Fruit fly (Drosophila melanogaster) whole organism, embryonic: ENCODE measurements around the gene CG6567.

Experiments used
- CG12769 ChIP-seq: fragments of 200-800 bp; sonication (Bioruptor generic); optimal IDR thresholded peaks from 2 replicates; lab custom pipeline; 2019; ENCODE audit warnings: missing biosample characterization, mild to moderate bottlenecking, missing genetic modification characterization, moderate library complexity
- CG14014 ChIP-seq: fragments of 200-800 bp; sonication (Bioruptor generic); IDR thresholded peaks from 2 replicates; pipeline ENCODE4 v1.3.6; 2022; ENCODE audit warnings: missing biosample characterization, missing genetic modification characterization
- CG32772 ChIP-seq: fragments of 200-800 bp; sonication (Bioruptor generic); IDR thresholded peaks from 2 replicates; pipeline ENCODE4 v1.3.6; 2022; ENCODE audit warnings: missing biosample characterization, missing genetic modification characterization
- CG8089 ChIP-seq: fragments of 200-800 bp; sonication (Bioruptor generic); optimal IDR thresholded peaks from 3 replicates; lab custom pipeline; 2016; ENCODE audit warnings: missing biosample characterization, missing genetic modification characterization
- Dll ChIP-seq: fragments of 200-800 bp; sonication (Bioruptor generic); IDR thresholded peaks from 4 replicates; pipeline ENCODE4 v1.3.6; 2022; ENCODE audit warnings: missing biosample characterization, missing genetic modification characterization; ENCODE audit not compliant: partially characterized antibody
- gem ChIP-seq: fragments of 200-800 bp; sonication (Bioruptor generic); optimal IDR thresholded peaks from 2 replicates; lab custom pipeline; 2019; ENCODE audit warnings: missing biosample characterization, mild to moderate bottlenecking, missing genetic modification characterization, moderate library complexity
- tap ChIP-seq: fragments of 200-800 bp; optimal IDR thresholded peaks from 3 replicates; lab custom pipeline; 2019; ENCODE audit warnings: missing biosample characterization, mild to moderate bottlenecking, missing genetic modification characterization, moderate library complexity

dm6 chr3R:10859713-10860112, 5.5 kb upstream of the CG6567 start, which contains the start of gene CG14694:
- no peak for TF ChIP-seq CG32772 (GFP tag; lab: Robert Waterston, UW)
- no peak for TF ChIP-seq tap (tag; lab: Kevin White, UChicago)
- no peak for TF ChIP-seq CG8089 (GFP tag; lab: Kevin White, UChicago)
- TF ChIP-seq CG14014 (GFP tag; lab: Robert Waterston, UW) = no peak
- TF ChIP-seq Dll (GFP tag; lab: Robert Waterston, UW) = no peak
- TF ChIP-seq CG12769 (tag; lab: Kevin White, UChicago) = no peak
- TF ChIP-seq gem = no peak
